Fruit fly (Drosophila melanogaster): ENCODE results near the gene kuk.
A peak's percentile ranks its signal among the peaks of the same experiment; 100 is the strongest.

Gene kuk

DNA sequence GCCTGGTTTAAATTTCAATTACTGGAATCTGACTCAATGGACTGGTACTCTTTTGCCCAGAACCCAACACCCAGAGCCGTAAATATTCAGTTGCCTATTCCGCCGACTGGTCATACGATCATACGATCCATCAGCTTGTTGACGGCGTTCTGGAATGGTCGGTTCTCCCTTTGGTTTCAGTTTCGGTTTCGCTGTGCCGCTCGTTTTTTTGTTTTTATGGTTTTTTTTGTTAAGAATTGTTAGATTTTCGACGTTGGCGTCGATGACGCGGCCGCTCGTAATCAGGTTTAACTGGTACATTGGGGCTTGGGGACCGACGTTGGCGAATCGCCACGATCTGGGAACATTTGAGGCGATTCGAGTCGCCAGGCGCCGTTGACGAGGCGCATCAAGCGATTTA, 17.3 kb upstream of the kuk start (continued):
- TF ChIP-seq fd3F (GFP tag; optimal IDR thresholded peaks at IDR 0.05), result no peak
- no peak for TF ChIP-seq Dip3 (GFP tag; optimal IDR thresholded peaks at IDR 0.05)
- no peak for TF ChIP-seq ems (GFP tag; optimal IDR thresholded peaks at IDR 0.05)
- TF ChIP-seq CG8359 (GFP tag; optimal IDR thresholded peaks at IDR 0.05; ENCODE audit: borderline replicate concordance), result no peak
- no peak for TF ChIP-seq bbx (GFP tag; IDR thresholded peaks at IDR 0.05; ENCODE audit: partially characterized antibody)
- no peak for TF ChIP-seq zf30C (GFP tag; optimal IDR thresholded peaks at IDR 0.05)

- peak; percentile 59 for TF ChIP-seq sug (tag; optimal IDR thresholded peaks at IDR 0.05)
- peak; percentile 5 for TF ChIP-seq CG13624 (GFP tag; optimal IDR thresholded peaks at IDR 0.05)
- TF ChIP-seq abd-A (tag; optimal IDR thresholded peaks at IDR 0.05), result peak; percentile 13
- TF ChIP-seq CG2199 (GFP tag; IDR thresholded peaks at IDR 0.05), result peak; percentile 32; the same call in 1 of the 3 replicates
- TF ChIP-seq grn (GFP tag; optimal IDR thresholded peaks at IDR 0.05), result peak; percentile 41
- TF ChIP-seq HLH3B (GFP tag; IDR thresholded peaks at IDR 0.05), result no peak
- TF ChIP-seq nau (GFP tag; optimal IDR thresholded peaks at IDR 0.05), result no peak
- TF ChIP-seq Usf (GFP tag; optimal IDR thresholded peaks at IDR 0.05), result no peak
- TF ChIP-seq esg (GFP tag; conservative IDR thresholded peaks at IDR 0.05), result no peak
- 0 out of 4 replicates have a peak, but pooled peaks have one; percentile 80 for TF ChIP-seq chinmo (GFP tag; IDR thresholded peaks at IDR 0.05; ENCODE audit: partially characterized antibody)
- TF ChIP-seq CG10543 (GFP tag; optimal IDR thresholded peaks at IDR 0.05), result peak; percentile 41
- TF ChIP-seq chm (GFP tag; IDR thresholded peaks at IDR 0.05), result peak; percentile 15; the same call in 1 of the 2 replicates
- TF ChIP-seq sd (tag; optimal IDR thresholded peaks at IDR 0.05), result peak; percentile 71
- peak; percentile 51 for TF ChIP-seq CG13894 (tag; optimal IDR thresholded peaks at IDR 0.05)
- 0 out of 2 replicates have a peak, but pooled peaks have one; percentile 15 for TF ChIP-seq crol (GFP tag; IDR thresholded peaks at IDR 0.05)
- TF ChIP-seq sens (GFP tag), result peak; percentile 54
- TF ChIP-seq Dbx (GFP tag; IDR thresholded peaks at IDR 0.05), result 0 out of 3 replicates have a peak, but pooled peaks have one; percentile 7
- TF ChIP-seq CG12769 (tag; optimal IDR thresholded peaks at IDR 0.05), result peak; percentile 62
- TF ChIP-seq Drgx (GFP tag; IDR thresholded peaks at IDR 0.05), result no peak
- peak; percentile 74 for TF ChIP-seq pfk (GFP tag; optimal IDR thresholded peaks at IDR 0.05)
- TF ChIP-seq B-H2 (GFP tag; optimal IDR thresholded peaks at IDR 0.05), result peak; percentile 53
- TF ChIP-seq hb (GFP tag; IDR thresholded peaks at IDR 0.05; ENCODE audit: partially characterized antibody), result 0 out of 3 replicates have a peak, but pooled peaks have one; percentile 34
Observed at dm6 chr3R:17063763-17064162, 16.3 kb upstream of the kuk start.

DNA sequence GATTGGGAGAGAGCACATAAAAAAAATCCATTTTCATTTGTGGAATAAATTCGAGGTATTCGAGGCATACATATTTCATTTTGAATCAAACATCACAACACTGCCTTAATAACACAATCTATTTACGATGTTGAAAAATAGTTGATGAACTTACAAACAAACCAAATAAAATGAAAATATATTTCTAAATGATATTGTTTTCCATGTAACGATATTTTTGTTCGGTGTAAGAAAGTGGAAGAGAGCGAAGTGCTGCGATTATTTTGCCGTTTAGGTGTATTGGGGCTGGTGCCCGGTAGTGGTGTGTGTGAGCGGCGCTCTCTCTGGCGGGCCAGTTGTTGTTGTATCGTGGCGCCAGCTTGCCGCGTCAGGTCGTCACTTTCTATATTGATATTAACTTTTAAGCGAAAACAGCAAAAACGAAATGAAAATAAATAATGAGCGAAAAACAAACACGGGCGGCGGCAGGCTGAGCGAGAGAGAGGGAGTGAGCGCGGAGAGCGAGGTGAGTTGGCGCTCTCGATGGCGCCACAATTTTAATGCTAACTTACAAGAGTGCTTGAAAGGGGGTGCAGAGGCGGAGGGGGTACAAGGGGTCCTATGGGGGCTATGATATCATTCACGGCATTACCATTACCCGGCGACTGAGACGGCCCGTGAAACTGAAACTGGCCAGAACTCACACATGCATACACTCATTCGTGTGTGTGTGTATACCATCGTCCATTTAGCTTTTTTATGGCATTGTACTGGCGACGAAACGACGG, 14.8 kb upstream of the kuk start:
- peak; percentile 77 for TF ChIP-seq onecut (GFP tag; IDR thresholded peaks at IDR 0.05)
- TF ChIP-seq CG10209 (GFP tag; optimal IDR thresholded peaks at IDR 0.05), result peak; percentile 93
- TF ChIP-seq Spps (tag; optimal IDR thresholded peaks at IDR 0.05), result peak; percentile 77
- TF ChIP-seq CG34376 (GFP tag; optimal IDR thresholded peaks at IDR 0.05), result peak; percentile 94
- peak; percentile 93; the same call in 1 of the 2 replicates for TF ChIP-seq lmd (GFP tag; IDR thresholded peaks at IDR 0.05)
- TF ChIP-seq CG7372 (GFP tag; IDR thresholded peaks at IDR 0.05), result peak; percentile 83
- TF ChIP-seq CG33557 (GFP tag; optimal IDR thresholded peaks at IDR 0.05), result peak; percentile 75
- TF ChIP-seq bcd (GFP tag; optimal IDR thresholded peaks at IDR 0.05), result peak; percentile 93
- TF ChIP-seq ara (GFP tag; IDR thresholded peaks at IDR 0.05), result peak; percentile 83
- TF ChIP-seq CG17186 (GFP tag; optimal IDR thresholded peaks at IDR 0.05), result peak; percentile 25
- peak; percentile 82 for TF ChIP-seq danr (GFP tag; IDR thresholded peaks at IDR 0.05)
- peak; percentile 91 for TF ChIP-seq CG10147 (GFP tag; optimal IDR thresholded peaks at IDR 0.05)
- TF ChIP-seq CTCF (GFP tag; optimal IDR thresholded peaks at IDR 0.05), result peak; percentile 45
- TF ChIP-seq CG18599 (GFP tag; optimal IDR thresholded peaks at IDR 0.05), result peak; percentile 96
- TF ChIP-seq CG9609 (GFP tag; optimal IDR thresholded peaks at IDR 0.05), result peak; percentile 79
- TF ChIP-seq dimm (GFP tag; IDR thresholded peaks at IDR 0.05), result peak; percentile 41; the same call in 1 of the 2 replicates
- peak; percentile 97 for TF ChIP-seq CG17361 (GFP tag; IDR thresholded peaks at IDR 0.05)
- TF ChIP-seq CG11696 (GFP tag; IDR thresholded peaks at IDR 0.05), result peak; percentile 74
- peak; percentile 68 for TF ChIP-seq Ets97D (GFP tag; optimal IDR thresholded peaks at IDR 0.05)
- TF ChIP-seq yki (optimal IDR thresholded peaks at IDR 0.05), result no peak
- peak; percentile 72 for TF ChIP-seq pb (GFP tag; optimal IDR thresholded peaks at IDR 0.05)

Data from whole organism, embryonic.